Fruit fly (Drosophila melanogaster) whole organism, embryonic: ENCODE data around the gene MED14.
A peak's percentile ranks its signal among the peaks of the same experiment; 100 is the strongest.

Experiments used
- Ada2b ChIP-seq: fragments of 200-800 bp; sonication (Bioruptor generic); IDR thresholded peaks from 2 replicates; pipeline ENCODE4 v1.3.6; 2022; ENCODE audit warnings: missing biosample characterization, missing genetic modification characterization
- Adf1 ChIP-seq: fragments of 200-800 bp; sonication (Bioruptor generic); IDR thresholded peaks from 2 replicates; pipeline ENCODE4 v1.3.6; 2022; ENCODE audit warnings: missing biosample characterization, missing genetic modification characterization
- B-H2 ChIP-seq: fragments of 200-800 bp; sonication (Bioruptor generic); optimal IDR thresholded peaks from 2 replicates; lab custom pipeline; 2018; ENCODE audit warnings: missing biosample characterization, mild to moderate bottlenecking, missing genetic modification characterization
- CG10654 ChIP-seq: fragments of 200-800 bp; sonication (Bioruptor generic); optimal IDR thresholded peaks from 2 replicates; lab custom pipeline; 2016; ENCODE audit warnings: missing biosample characterization, missing genetic modification characterization
- CG11398 ChIP-seq: fragments of 200-800 bp; sonication (Bioruptor generic); optimal IDR thresholded peaks from 2 replicates; lab custom pipeline; 2016; ENCODE audit warnings: missing biosample characterization, missing genetic modification characterization
- CG12299 ChIP-seq: fragments of 200-800 bp; sonication (Bioruptor generic); optimal IDR thresholded peaks from 2 replicates; lab custom pipeline; 2018; ENCODE audit warnings: missing biosample characterization, mild to moderate bottlenecking, missing genetic modification characterization
- CG12769 ChIP-seq: fragments of 200-800 bp; sonication (Bioruptor generic); optimal IDR thresholded peaks from 2 replicates; lab custom pipeline; 2019; ENCODE audit warnings: missing biosample characterization, mild to moderate bottlenecking, missing genetic modification characterization, moderate library complexity
- CG14014 ChIP-seq: fragments of 200-800 bp; sonication (Bioruptor generic); IDR thresholded peaks from 2 replicates; pipeline ENCODE4 v1.3.6; 2022; ENCODE audit warnings: missing biosample characterization, missing genetic modification characterization
- CG14860 ChIP-seq: fragments of 200-800 bp; sonication (Bioruptor generic); IDR thresholded peaks from 3 replicates; pipeline ENCODE4 v1.3.6; 2022; ENCODE audit warnings: missing biosample characterization, missing genetic modification characterization; ENCODE audit not compliant: partially characterized antibody
- CG16863 ChIP-seq: fragments of 200-800 bp; sonication (Bioruptor generic); optimal IDR thresholded peaks from 3 replicates; lab custom pipeline; 2016; ENCODE audit warnings: missing biosample characterization, missing genetic modification characterization
- CG2678 ChIP-seq: fragments of 200-800 bp; sonication (Bioruptor generic); optimal IDR thresholded peaks from 3 replicates; lab custom pipeline; 2019; ENCODE audit warnings: missing biosample characterization, mild to moderate bottlenecking, missing genetic modification characterization, moderate library complexity
- CG2875 ChIP-seq: fragments of 200-800 bp; sonication (Bioruptor generic); optimal IDR thresholded peaks from 2 replicates; lab custom pipeline; 2017; ENCODE audit warnings: missing biosample characterization, mild to moderate bottlenecking, missing genetic modification characterization, missing genetic modification reagents
- CG31388 ChIP-seq: fragments of 200-800 bp; sonication (Bioruptor generic); optimal IDR thresholded peaks from 2 replicates; lab custom pipeline; 2016; ENCODE audit warnings: missing biosample characterization, missing genetic modification characterization
- CG31441 ChIP-seq: fragments of 200-800 bp; sonication (Bioruptor generic); IDR thresholded peaks from 2 replicates; pipeline ENCODE4 v1.3.6; 2022; ENCODE audit warnings: missing biosample characterization, missing genetic modification characterization
- CG32532 ChIP-seq: fragments of 200-800 bp; sonication (Bioruptor generic); IDR thresholded peaks from 2 replicates; pipeline ENCODE4 v1.3.6; 2022; ENCODE audit warnings: missing biosample characterization, missing genetic modification characterization
- CG32772 ChIP-seq: fragments of 200-800 bp; sonication (Bioruptor generic); IDR thresholded peaks from 2 replicates; pipeline ENCODE4 v1.3.6; 2022; ENCODE audit warnings: missing biosample characterization, missing genetic modification characterization
- CG3847 ChIP-seq: fragments of 200-800 bp; sonication (Bioruptor generic); IDR thresholded peaks from 2 replicates; pipeline ENCODE4 v1.3.6; 2022; ENCODE audit warnings: missing biosample characterization, missing genetic modification characterization
- CG8290 ChIP-seq, 3 experiments: fragments of 200-800 bp; sonication (Bioruptor generic); optimal IDR thresholded peaks; 2 replicates each; lab custom pipeline; 2016 to 2019; ENCODE audit warnings: missing biosample characterization in 3 of 3, missing genetic modification characterization in 3 of 3, mild to moderate bottlenecking in 2 of 3, moderate library complexity in 1 of 3
- CG9727 ChIP-seq: fragments of 200-800 bp; sonication (Bioruptor generic); optimal IDR thresholded peaks from 3 replicates; lab custom pipeline; 2017; ENCODE audit warnings: missing biosample characterization, mild to moderate bottlenecking, missing genetic modification characterization
- Camta ChIP-seq: fragments of 200-800 bp; sonication (Bioruptor generic); optimal IDR thresholded peaks from 2 replicates; lab custom pipeline; 2016; ENCODE audit warnings: missing biosample characterization, missing genetic modification characterization
- Dll ChIP-seq: fragments of 200-800 bp; sonication (Bioruptor generic); IDR thresholded peaks from 4 replicates; pipeline ENCODE4 v1.3.6; 2022; ENCODE audit warnings: missing biosample characterization, missing genetic modification characterization; ENCODE audit not compliant: partially characterized antibody
- Doc3 ChIP-seq: fragments of 200-800 bp; sonication (Bioruptor generic); IDR thresholded peaks from 3 replicates; pipeline ENCODE4 v1.3.6; 2022; ENCODE audit warnings: missing biosample characterization, missing genetic modification characterization; ENCODE audit not compliant: partially characterized antibody
- Drgx ChIP-seq: fragments of 200-800 bp; sonication (Bioruptor generic); IDR thresholded peaks from 2 replicates; pipeline ENCODE4 v1.3.6; 2022; ENCODE audit warnings: missing biosample characterization, missing genetic modification characterization
- Ets97D ChIP-seq: fragments of 200-800 bp; sonication (Bioruptor generic); optimal IDR thresholded peaks from 3 replicates; lab custom pipeline; 2016; ENCODE audit warnings: missing biosample characterization, missing genetic modification characterization
- Fer2 ChIP-seq: fragments of 200-800 bp; sonication (Bioruptor generic); optimal IDR thresholded peaks from 2 replicates; lab custom pipeline; 2018; ENCODE audit warnings: missing biosample characterization, mild to moderate bottlenecking, missing genetic modification characterization, moderate library complexity
- GATAe ChIP-seq: fragments of 200-800 bp; sonication (Bioruptor generic); conservative IDR thresholded peaks from 2 replicates; pipeline ENCODE4 v1.3.6; 2022; ENCODE audit warnings: missing biosample characterization, missing genetic modification characterization
- HLH3B ChIP-seq: fragments of 200-800 bp; sonication (Bioruptor generic); IDR thresholded peaks from 2 replicates; pipeline ENCODE4 v1.3.6; 2022; ENCODE audit warnings: missing biosample characterization, missing genetic modification characterization
- HLH4C ChIP-seq: fragments of 200-800 bp; sonication (Bioruptor generic); IDR thresholded peaks from 3 replicates; pipeline ENCODE4 v1.3.6; 2022; ENCODE audit warnings: missing biosample characterization, missing genetic modification characterization; ENCODE audit not compliant: partially characterized antibody
- MBD-R2 ChIP-seq: fragments of 200-800 bp; sonication (Bioruptor generic); IDR thresholded peaks from 2 replicates; pipeline ENCODE4 v1.3.6; 2022; ENCODE audit warnings: missing biosample characterization, missing genetic modification characterization
- Max ChIP-seq: fragments of 200-800 bp; sonication (Bioruptor generic); optimal IDR thresholded peaks from 2 replicates; lab custom pipeline; 2016; ENCODE audit warnings: missing biosample characterization, mild to moderate bottlenecking, missing genetic modification characterization
- Med ChIP-seq: fragments of 200-800 bp; sonication (Bioruptor generic); peaks from one replicate; lab custom pipeline; 2016; ENCODE audit warnings: missing biosample characterization, missing genetic modification characterization, mild to moderate bottlenecking, inconsistent platforms, moderate library complexity
- Myb ChIP-seq: fragments of 200-800 bp; sonication (Bioruptor generic); optimal IDR thresholded peaks from 2 replicates; lab custom pipeline; 2016; ENCODE audit warnings: missing biosample characterization, missing genetic modification characterization
- Opbp ChIP-seq: fragments of 200-800 bp; sonication (Bioruptor generic); IDR thresholded peaks from 3 replicates; pipeline ENCODE4 v1.3.6; 2022; ENCODE audit warnings: missing biosample characterization, missing genetic modification characterization; ENCODE audit not compliant: partially characterized antibody
- al ChIP-seq: fragments of 200-800 bp; sonication (Bioruptor generic); IDR thresholded peaks from 2 replicates; pipeline ENCODE4 v1.3.6; 2022; ENCODE audit warnings: missing biosample characterization, missing genetic modification characterization
- ara ChIP-seq: fragments of 200-800 bp; sonication (Bioruptor generic); IDR thresholded peaks from 2 replicates; pipeline ENCODE4 v1.3.6; 2022; ENCODE audit warnings: missing biosample characterization, missing genetic modification characterization
- ato ChIP-seq: fragments of 200-800 bp; sonication (Bioruptor generic); IDR thresholded peaks from 2 replicates; pipeline ENCODE4 v1.3.6; 2022; ENCODE audit warnings: missing biosample characterization, missing genetic modification characterization; ENCODE audit not compliant: partially characterized antibody
- bigmax ChIP-seq: fragments of 200-800 bp; sonication (Bioruptor generic); optimal IDR thresholded peaks from 2 replicates; lab custom pipeline; 2018; ENCODE audit warnings: missing biosample characterization, mild to moderate bottlenecking, missing genetic modification characterization
- caup ChIP-seq: fragments of 200-800 bp; sonication (Bioruptor generic); optimal IDR thresholded peaks from 3 replicates; lab custom pipeline; 2017; ENCODE audit warnings: missing biosample characterization, mild to moderate bottlenecking, missing genetic modification characterization, moderate library complexity; ENCODE audit not compliant: severe bottlenecking
- chm ChIP-seq: fragments of 200-800 bp; sonication (Bioruptor generic); IDR thresholded peaks from 2 replicates; pipeline ENCODE4 v1.3.6; 2022; ENCODE audit warnings: missing biosample characterization, missing genetic modification characterization
- dysf ChIP-seq: fragments of 200-800 bp; sonication (Bioruptor generic); IDR thresholded peaks from 3 replicates; pipeline ENCODE4 v1.3.6; 2022; ENCODE audit warnings: missing biosample characterization, missing genetic modification characterization
- jumu ChIP-seq: fragments of 200-800 bp; sonication (Bioruptor generic); optimal IDR thresholded peaks from 3 replicates; lab custom pipeline; 2016; ENCODE audit warnings: missing biosample characterization, missing genetic modification characterization
- lilli ChIP-seq: fragments of 200-800 bp; sonication (Bioruptor generic); optimal IDR thresholded peaks from 3 replicates; lab custom pipeline; 2016; ENCODE audit warnings: missing biosample characterization, missing genetic modification characterization
- ranshi ChIP-seq: fragments of 200-800 bp; sonication (Bioruptor generic); IDR thresholded peaks from 2 replicates; pipeline ENCODE4 v1.3.6; 2022; ENCODE audit warnings: missing biosample characterization, missing genetic modification characterization
- row ChIP-seq: fragments of 200-800 bp; sonication (Bioruptor generic); IDR thresholded peaks from 3 replicates; pipeline ENCODE4 v1.3.6; 2022; ENCODE audit warnings: missing biosample characterization, missing genetic modification characterization
- slbo ChIP-seq: fragments of 200-800 bp; sonication (Bioruptor generic); IDR thresholded peaks from 2 replicates; pipeline ENCODE4 v1.3.6; 2022; ENCODE audit warnings: missing biosample characterization, missing genetic modification characterization
- stc ChIP-seq: fragments of 200-800 bp; sonication (Bioruptor generic); IDR thresholded peaks from 2 replicates; pipeline ENCODE4 v1.3.6; 2022; ENCODE audit warnings: missing biosample characterization, missing genetic modification characterization
- tgo ChIP-seq: fragments of 200-800 bp; sonication (Bioruptor generic); IDR thresholded peaks from 3 replicates; pipeline ENCODE4 v1.3.6; 2022; ENCODE audit warnings: missing biosample characterization, missing genetic modification characterization

Gene MED14

DNA sequence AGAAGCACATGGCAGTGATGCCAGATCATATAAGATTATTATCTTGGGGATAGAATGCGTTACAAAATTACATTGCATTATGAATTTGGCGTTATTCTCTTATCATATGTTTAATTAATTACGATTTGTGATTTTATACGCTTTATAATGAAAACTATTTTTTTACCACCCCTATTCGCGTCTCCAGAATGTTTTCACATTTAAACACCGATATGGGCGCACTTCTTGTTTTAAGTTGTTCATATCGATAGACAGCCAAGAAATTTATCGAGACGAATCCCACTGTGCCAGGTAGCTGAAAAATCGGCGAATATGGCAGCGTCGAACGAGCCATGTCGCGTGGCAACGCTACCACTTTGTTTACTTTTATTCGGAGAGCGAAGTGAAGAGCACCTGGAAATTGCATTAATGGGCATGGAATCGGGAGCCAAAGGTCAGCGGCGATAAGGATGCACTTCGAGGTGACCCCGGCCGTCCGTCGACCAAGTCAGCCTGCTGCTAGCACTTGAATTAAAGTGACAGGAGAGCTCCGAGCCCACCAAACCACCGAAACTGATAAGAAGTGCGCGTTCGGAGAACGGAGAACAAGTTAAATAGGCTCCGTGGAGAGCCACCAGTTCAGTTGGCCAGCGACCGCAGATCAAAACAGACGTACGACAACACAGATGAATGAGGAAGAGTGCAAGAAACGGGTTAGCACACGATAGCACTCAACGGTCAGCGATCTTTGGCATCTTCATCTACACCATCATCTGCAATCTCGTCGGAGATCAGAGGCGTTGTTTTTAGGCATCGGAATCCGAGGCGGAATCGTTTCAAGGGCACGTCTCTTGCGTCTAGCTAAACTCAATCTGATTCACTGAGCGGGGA lies 55.3 kb downstream of the MED14 start, which contains the start of gene Gale (continued):
- TF ChIP-seq Adf1 (GFP tag; lab: Robert Waterston, UW) (peak; percentile 7; the same call in 1 of the 2 replicates), Ada2b (GFP tag; lab: Robert Waterston, UW) (peak; percentile 4; the same call in 1 of the 2 replicates), ranshi (GFP tag; lab: Robert Waterston, UW) (0 out of 2 replicates have a peak, but pooled peaks have one; percentile 13), CG32772 (GFP tag; lab: Robert Waterston, UW) (0 out of 2 replicates have a peak, but pooled peaks have one; percentile 6), CG11398 (GFP tag; lab: Kevin White, UChicago) (no peak), HLH3B (peak; percentile 20; the same call in 1 of the 2 replicates), CG14860 (GFP tag; lab: Robert Waterston, UW) (no peak), CG12769 (tag; lab: Kevin White, UChicago) (peak; percentile 26), CG3847 (GFP tag; lab: Robert Waterston, UW) (peak; percentile 92), CG10654 (GFP tag; lab: Kevin White, UChicago) (no peak), al (peak; percentile 10; the same call in 1 of the 2 replicates), Med (GFP tag; lab: Kevin White, UChicago) (peak; percentile 90), Ets97D (GFP tag; lab: Kevin White, UChicago) (peak; percentile 85), CG16863 (GFP tag; lab: Kevin White, UChicago) (no peak), CG2678 (tag; lab: Kevin White, UChicago) (no peak), bigmax (no peak), dysf (GFP tag; lab: Robert Waterston, UW) (0 out of 3 replicates have a peak, but pooled peaks have one; percentile 13), CG32532 (peak; percentile 24; the same call in 1 of the 2 replicates), Camta (GFP tag; lab: Kevin White, UChicago) (no peak), slbo (GFP tag; lab: Robert Waterston, UW) (peak; percentile 20; the same call in 1 of the 2 replicates), ato (GFP tag; lab: Robert Waterston, UW) (peak; percentile 69), CG31388 (no peak), CG12299 (no peak), CG2875 (GFP tag; lab: Kevin White, UChicago) (no peak), tgo (0 out of 3 replicates have a peak, but pooled peaks have one; percentile 16), CG31441 (GFP tag; lab: Robert Waterston, UW) (0 out of 2 replicates have a peak, but pooled peaks have one; percentile 11), chm (no peak), Drgx (GFP tag; lab: Robert Waterston, UW) (0 out of 2 replicates have a peak, but pooled peaks have one; percentile 17), Fer2 (tag; lab: Kevin White, UChicago) (no peak), CG14014 (GFP tag; lab: Robert Waterston, UW) (no peak), CG9727 (GFP tag; lab: Kevin White, UChicago) (peak; percentile 65), Opbp (GFP tag; lab: Robert Waterston, UW) (peak; percentile 68; the same call in 2 of the 3 replicates), lilli (GFP tag; lab: Kevin White, UChicago) (no peak), Doc3 (peak; percentile 49; the same call in 2 of the 3 replicates), jumu (GFP tag; lab: Kevin White, UChicago) (peak; percentile 2), caup (GFP tag; lab: Kevin White, UChicago) (peak; percentile 5), Dll (GFP tag; lab: Robert Waterston, UW) (peak; percentile 74; the same call in 3 of the 4 replicates), CG8290 (GFP tag; optimal IDR thresholded peaks at IDR 0.05; lab: Kevin White, UChicago) (no peak), CG8290 (tag; optimal IDR thresholded peaks at IDR 0.05; lab: Kevin White, UChicago) (peak in 1 of 2 experiments; percentile 18), GATAe (GFP tag; lab: Robert Waterston, UW) (peak; percentile 58), HLH4C (GFP tag; lab: Robert Waterston, UW) (peak; percentile 79), Myb (GFP tag; lab: Kevin White, UChicago) (peak; percentile 59), Max (no peak), row (peak; percentile 42; the same call in 2 of the 3 replicates), MBD-R2 (GFP tag; lab: Robert Waterston, UW) (peak; percentile 61), ara (no peak), stc (GFP tag; lab: Robert Waterston, UW) (no peak), B-H2 (GFP tag; lab: Kevin White, UChicago) (no peak)
